Worm (Caenorhabditis elegans) whole organism, young adult: ENCODE results near the gene cest-35.2.
A peak's percentile ranks its signal among the peaks of the same experiment; 100 is the strongest.

ENCODE experiments used
- B0019.2 ChIP-seq: fragments of 200-800 bp; sonication (Bioruptor generic); conservative IDR thresholded peaks from 2 replicates; pipeline ENCODE4 v1.3.6; 2022; ENCODE audit warnings: missing genetic modification reagents, missing genetic modification characterization, missing compliant biosample characterization
- B0035.1 ChIP-seq: sonication (generic microtip); optimal IDR thresholded peaks from 2 replicates; lab custom pipeline; 2016; ENCODE audit warnings: missing genetic modification characterization, mild to moderate bottlenecking, missing compliant biosample characterization, missing genotype, missing genetic modification reagents
- B0261.1 ChIP-seq: sonication (generic microtip); optimal IDR thresholded peaks from 2 replicates; lab custom pipeline; 2016; ENCODE audit warnings: mild to moderate bottlenecking, missing genetic modification characterization, moderate library complexity, missing compliant biosample characterization
- B0336.3 ChIP-seq: fragments of 200-800 bp; sonication (Bioruptor generic); IDR thresholded peaks from 2 replicates; pipeline ENCODE4 v1.3.6; 2022; ENCODE audit warnings: missing genetic modification characterization, missing compliant biosample characterization
- C17E4.6 ChIP-seq: fragments of 200-800 bp; sonication (Bioruptor generic); IDR thresholded peaks from 2 replicates; pipeline ENCODE4 v1.3.6; 2022; ENCODE audit warnings: missing genetic modification reagents, missing genetic modification characterization, missing compliant biosample characterization
- F10E7.11 ChIP-seq: sonication (generic microtip); optimal IDR thresholded peaks from 2 replicates; lab custom pipeline; 2017; ENCODE audit warnings: mild to moderate bottlenecking, missing genetic modification characterization, moderate library complexity, missing compliant biosample characterization
- F22D6.2 ChIP-seq: sonication (generic microtip); optimal IDR thresholded peaks from 2 replicates; lab custom pipeline; 2016; ENCODE audit warnings: mild to moderate bottlenecking, missing genetic modification characterization, missing compliant biosample characterization
- F37B4.10 ChIP-seq: fragments of 200-800 bp; sonication (Bioruptor generic); IDR thresholded peaks from 2 replicates; pipeline ENCODE4 v1.3.6; 2022; ENCODE audit warnings: missing genetic modification characterization, missing compliant biosample characterization
- Y95B8A.8 ChIP-seq: fragments of 200-800 bp; sonication (Bioruptor generic); IDR thresholded peaks from 2 replicates; pipeline ENCODE4 v1.3.6; 2022; ENCODE audit warnings: missing genetic modification reagents, missing genetic modification characterization, missing compliant biosample characterization
- attf-5 ChIP-seq: fragments of 200-800 bp; sonication (Bioruptor generic); optimal IDR thresholded peaks from 2 replicates; lab custom pipeline; 2018; ENCODE audit warnings: mild to moderate bottlenecking, missing genetic modification characterization, missing compliant biosample characterization
- attf-6 ChIP-seq: fragments of 200-800 bp; sonication (Bioruptor generic); IDR thresholded peaks from 2 replicates; pipeline ENCODE4 v1.3.6; 2022; ENCODE audit warnings: missing genetic modification reagents, missing genetic modification characterization, missing compliant biosample characterization
- bed-2 ChIP-seq: fragments of 200-800 bp; sonication (Bioruptor generic); IDR thresholded peaks from 2 replicates; pipeline ENCODE4 v1.3.6; 2022; ENCODE audit warnings: missing genetic modification reagents, missing genetic modification characterization, missing compliant biosample characterization
- ccch-3 ChIP-seq: fragments of 200-800 bp; sonication (Bioruptor generic); optimal IDR thresholded peaks from 2 replicates; lab custom pipeline; 2018; ENCODE audit warnings: mild to moderate bottlenecking, missing genetic modification characterization, missing compliant biosample characterization
- cebp-1 ChIP-seq, 2 experiments: fragments of 200-800 bp in 1 of 2; sonication (Bioruptor generic) in 1 of 2; sonication (generic microtip) in 1 of 2; IDR thresholded peaks in 1 of 2; optimal IDR thresholded peaks in 1 of 2; 2 replicates each; pipeline versions ENCODE4 v1.3.6 to Lab custom; 2017 to 2022; ENCODE audit warnings: missing compliant biosample characterization in 2 of 2, missing genetic modification characterization in 2 of 2, mild to moderate bottlenecking in 1 of 2, missing genetic modification reagents in 1 of 2, moderate library complexity in 1 of 2
- cebp-2 ChIP-seq: fragments of 200-800 bp; sonication (Bioruptor generic); IDR thresholded peaks from 2 replicates; pipeline ENCODE4 v1.3.6; 2022; ENCODE audit warnings: missing genetic modification characterization, missing compliant biosample characterization
- ceh-100 ChIP-seq: fragments of 200-800 bp; sonication (Bioruptor generic); IDR thresholded peaks from 2 replicates; pipeline ENCODE4 v1.3.6; 2022; ENCODE audit warnings: missing genetic modification reagents, missing genetic modification characterization, missing compliant biosample characterization
- ceh-27 ChIP-seq: fragments of 200-800 bp; sonication (Bioruptor generic); optimal IDR thresholded peaks from 2 replicates; lab custom pipeline; 2018; ENCODE audit warnings: mild to moderate bottlenecking, missing genetic modification characterization, moderate library complexity, missing compliant biosample characterization
- ceh-40 ChIP-seq: fragments of 200-800 bp; sonication (Bioruptor generic); IDR thresholded peaks from 2 replicates; pipeline ENCODE4 v1.3.6; 2022; ENCODE audit warnings: missing genetic modification characterization, missing compliant biosample characterization
- ceh-79 ChIP-seq: sonication (generic microtip); optimal IDR thresholded peaks from 2 replicates; lab custom pipeline; 2017; ENCODE audit warnings: mild to moderate bottlenecking, missing genetic modification characterization, missing compliant biosample characterization
- die-1 ChIP-seq: sonication (generic microtip); optimal IDR thresholded peaks from 2 replicates; lab custom pipeline; 2016; ENCODE audit warnings: missing genotype, mild to moderate bottlenecking, missing genetic modification characterization, missing compliant biosample characterization
- dox-1 ChIP-seq: fragments of 200-800 bp; sonication (Bioruptor generic); IDR thresholded peaks from 2 replicates; pipeline ENCODE4 v1.3.6; 2022; ENCODE audit warnings: missing genetic modification reagents, missing genetic modification characterization, missing compliant biosample characterization
- efl-1 ChIP-seq: fragments of 150-350 bp; optimal IDR thresholded peaks from 2 replicates; lab custom pipeline; 2014; ENCODE audit warnings: missing biosample characterization, missing genetic modification reagents, missing genetic modification characterization
- egl-18 ChIP-seq: fragments of 200-800 bp; sonication (Bioruptor generic); IDR thresholded peaks from 2 replicates; pipeline ENCODE4 v1.3.6; 2022; ENCODE audit warnings: missing genetic modification reagents, missing genetic modification characterization, missing compliant biosample characterization
- fkh-3 ChIP-seq: sonication (generic microtip); optimal IDR thresholded peaks from 2 replicates; lab custom pipeline; 2016; ENCODE audit warnings: mild to moderate bottlenecking, missing genetic modification characterization, missing compliant biosample characterization
- gei-17 ChIP-seq: fragments of 200-800 bp; sonication (Bioruptor generic); optimal IDR thresholded peaks from 2 replicates; lab custom pipeline; 2018; ENCODE audit warnings: mild to moderate bottlenecking, missing genetic modification characterization, missing compliant biosample characterization
- him-1 ChIP-seq: sonication (generic microtip); optimal IDR thresholded peaks from 2 replicates; lab custom pipeline; 2016; ENCODE audit warnings: missing genotype, missing genetic modification reagents, missing genetic modification characterization, missing compliant biosample characterization
- hmg-20 ChIP-seq: fragments of 200-800 bp; sonication (Bioruptor generic); IDR thresholded peaks from 2 replicates; pipeline ENCODE4 v1.3.6; 2022; ENCODE audit warnings: missing genetic modification reagents, missing genetic modification characterization, missing compliant biosample characterization
- hsf-1 ChIP-seq: fragments of 200-800 bp; sonication (Bioruptor generic); IDR thresholded peaks from 2 replicates; pipeline ENCODE4 v1.3.6; 2022; ENCODE audit warnings: missing genetic modification reagents, missing genetic modification characterization, missing compliant biosample characterization
- lag-1 ChIP-seq: fragments of 200-800 bp; sonication (Bioruptor generic); IDR thresholded peaks from 2 replicates; pipeline ENCODE4 v1.3.6; 2022; ENCODE audit warnings: missing genetic modification reagents, missing genetic modification characterization, missing compliant biosample characterization
- let-526 ChIP-seq: fragments of 200-800 bp; sonication (Bioruptor generic); IDR thresholded peaks from 2 replicates; pipeline ENCODE4 v1.3.6; 2022; ENCODE audit warnings: missing genetic modification reagents, missing genetic modification characterization, missing compliant biosample characterization
- let-607 ChIP-seq, 2 experiments: fragments of 200-800 bp in 1 of 2; sonication (Bioruptor generic) in 1 of 2; sonication (generic microtip) in 1 of 2; optimal IDR thresholded peaks; 2 replicates each; lab custom pipeline; 2016 to 2018; ENCODE audit warnings: mild to moderate bottlenecking in 2 of 2, missing compliant biosample characterization in 2 of 2, missing genetic modification characterization in 2 of 2, moderate library complexity in 2 of 2, missing genotype in 1 of 2
- lin-35 ChIP-seq, 3 experiments: fragments of 150-350 bp in 2 of 3; sonication (generic microtip) in 1 of 3; optimal IDR thresholded peaks; 2 replicates each; lab custom pipeline; 2014 to 2018; ENCODE audit warnings: missing biosample characterization in 3 of 3, missing genetic modification characterization in 3 of 3, missing genetic modification reagents in 3 of 3
- lir-1 ChIP-seq: fragments of 200-800 bp; sonication (Bioruptor generic); conservative IDR thresholded peaks from 2 replicates; pipeline ENCODE4 v1.3.6; 2022; ENCODE audit warnings: missing genetic modification reagents, missing genetic modification characterization, missing compliant biosample characterization
- lsl-1 ChIP-seq: fragments of 200-800 bp; sonication (Bioruptor generic); optimal IDR thresholded peaks from 2 replicates; lab custom pipeline; 2018; ENCODE audit warnings: mild to moderate bottlenecking, missing genetic modification characterization, moderate library complexity, missing compliant biosample characterization
- lsy-27 ChIP-seq: sonication (generic microtip); optimal IDR thresholded peaks from 2 replicates; lab custom pipeline; 2017; ENCODE audit warnings: missing genetic modification characterization, mild to moderate bottlenecking, missing compliant biosample characterization, antibody characterized with exemption, missing genotype, borderline replicate concordance; ENCODE audit not compliant: insufficient read depth
- mxl-1 ChIP-seq: sonication (generic microtip); optimal IDR thresholded peaks from 2 replicates; lab custom pipeline; 2016; ENCODE audit warnings: missing genetic modification characterization, missing compliant biosample characterization
- nfya-1 ChIP-seq: sonication (generic microtip); optimal IDR thresholded peaks from 2 replicates; lab custom pipeline; 2017; ENCODE audit warnings: antibody characterized with exemption, missing compliant biosample characterization, missing genetic modification characterization, borderline replicate concordance; ENCODE audit not compliant: insufficient read depth
- nhr-90 ChIP-seq: sonication (generic microtip); optimal IDR thresholded peaks from 2 replicates; lab custom pipeline; 2016; ENCODE audit warnings: missing genotype, mild to moderate bottlenecking, missing genetic modification characterization, missing compliant biosample characterization
- rcor-1 ChIP-seq: fragments of 200-800 bp; sonication (Bioruptor generic); IDR thresholded peaks from 2 replicates; pipeline ENCODE4 v1.3.6; 2022; ENCODE audit warnings: missing genetic modification reagents, missing genetic modification characterization, missing compliant biosample characterization
- sea-2 ChIP-seq: fragments of 200-800 bp; sonication (Bioruptor generic); IDR thresholded peaks from 2 replicates; pipeline ENCODE4 v1.3.6; 2022; ENCODE audit warnings: missing genetic modification characterization, missing compliant biosample characterization
- snpc-1.3 ChIP-seq: sonication (generic microtip); optimal IDR thresholded peaks from 2 replicates; lab custom pipeline; 2017; ENCODE audit warnings: missing genetic modification characterization, mild to moderate bottlenecking, missing compliant biosample characterization, antibody characterized with exemption, moderate library complexity, missing genotype, missing genetic modification reagents; ENCODE audit not compliant: insufficient read depth
- snpc-3.4 ChIP-seq: sonication (generic microtip); optimal IDR thresholded peaks from 2 replicates; lab custom pipeline; 2017; ENCODE audit warnings: missing genetic modification characterization, mild to moderate bottlenecking, missing compliant biosample characterization, antibody characterized with exemption, moderate library complexity, missing genotype, missing genetic modification reagents
- tlf-1 ChIP-seq: fragments of 200-800 bp; sonication (Bioruptor generic); optimal IDR thresholded peaks from 2 replicates; lab custom pipeline; 2018; ENCODE audit warnings: mild to moderate bottlenecking, missing genetic modification characterization, missing compliant biosample characterization
- xnd-1 ChIP-seq: sonication (generic microtip); optimal IDR thresholded peaks from 2 replicates; lab custom pipeline; 2016; ENCODE audit warnings: missing genotype, missing genetic modification reagents, missing genetic modification characterization, missing compliant biosample characterization
- zfh-2 ChIP-seq: fragments of 200-800 bp; sonication (Bioruptor generic); conservative IDR thresholded peaks from 2 replicates; pipeline ENCODE4 v1.3.6; 2022; ENCODE audit warnings: missing genetic modification reagents, missing genetic modification characterization, missing compliant biosample characterization
- ztf-25 ChIP-seq: fragments of 200-800 bp; sonication (Bioruptor generic); IDR thresholded peaks from 2 replicates; pipeline ENCODE4 v1.3.6; 2022; ENCODE audit warnings: missing genetic modification reagents, missing genetic modification characterization, missing compliant biosample characterization
- ztf-3 ChIP-seq: fragments of 200-800 bp; sonication (Bioruptor generic); optimal IDR thresholded peaks from 2 replicates; lab custom pipeline; 2018; ENCODE audit warnings: mild to moderate bottlenecking, missing genetic modification characterization, missing compliant biosample characterization

The cest-35.2 gene

ce11 chrV:5275426-5276007 lies 38.5 kb upstream of the cest-35.2 start (continued):
- TF ChIP-seq lin-35 (GFP tag; optimal IDR thresholded peaks at IDR 0.05; lab: Kevin White, UChicago) (peak in 1 of 3 experiments; percentile 64), ztf-3 (GFP tag; lab: Kevin White, UChicago) (no peak), egl-18 (no peak), B0336.3 (GFP tag; lab: Robert Waterston, UW) (0 out of 2 replicates have a peak, but pooled peaks have one; percentile 34), attf-5 (GFP tag; lab: Kevin White, UChicago) (no peak), hmg-20 (GFP tag; lab: Robert Waterston, UW) (no peak), B0035.1 (tag; lab: Kevin White, UChicago) (no peak), F22D6.2 (tag; lab: Kevin White, UChicago) (no peak), ccch-3 (GFP tag; lab: Kevin White, UChicago) (no peak), snpc-1.3 (tag; lab: Kevin White, UChicago) (peak; percentile 54), attf-6 (GFP tag; lab: Robert Waterston, UW) (0 out of 2 replicates have a peak, but pooled peaks have one; percentile 47), cebp-2 (GFP tag; lab: Robert Waterston, UW) (no peak), F10E7.11 (tag; lab: Kevin White, UChicago) (no peak), B0261.1 (no peak), lag-1 (no peak), sea-2 (GFP tag; lab: Robert Waterston, UW) (no peak), nfya-1 (tag; lab: Kevin White, UChicago) (no peak), Y95B8A.8 (GFP tag; lab: Robert Waterston, UW) (no peak), nhr-90 (tag; lab: Kevin White, UChicago) (no peak), mxl-1 (tag; lab: Kevin White, UChicago) (no peak), fkh-3 (tag; lab: Kevin White, UChicago) (peak; percentile 46), lsl-1 (GFP tag; lab: Kevin White, UChicago) (no peak), xnd-1 (no peak), gei-17 (GFP tag; lab: Kevin White, UChicago) (no peak), ceh-27 (GFP tag; lab: Kevin White, UChicago) (no peak), B0019.2 (GFP tag; lab: Robert Waterston, UW) (no peak), let-526 (GFP tag; lab: Robert Waterston, UW) (no peak), zfh-2 (GFP tag; lab: Robert Waterston, UW) (no peak), snpc-3.4 (tag; lab: Kevin White, UChicago) (no peak), ztf-25 (GFP tag; lab: Robert Waterston, UW) (no peak), C17E4.6 (GFP tag; lab: Robert Waterston, UW) (no peak), die-1 (tag; lab: Kevin White, UChicago) (peak; percentile 38), tlf-1 (GFP tag; lab: Kevin White, UChicago) (peak; percentile 5), efl-1 (no peak), F37B4.10 (GFP tag; lab: Robert Waterston, UW) (no peak), let-607 (tag; optimal IDR thresholded peaks at IDR 0.05; lab: Kevin White, UChicago) (no peak), lsy-27 (no peak), rcor-1 (no peak), dox-1 (GFP tag; lab: Robert Waterston, UW) (no peak), hsf-1 (GFP tag; lab: Robert Waterston, UW) (no peak), ceh-79 (tag; lab: Kevin White, UChicago) (peak; percentile 48), lir-1 (GFP tag; lab: Robert Waterston, UW) (no peak), ceh-100 (GFP tag; lab: Robert Waterston, UW) (no peak), cebp-1 (GFP tag; IDR thresholded peaks at IDR 0.05; lab: Robert Waterston, UW) (no peak), cebp-1 (tag; optimal IDR thresholded peaks at IDR 0.05; lab: Kevin White, UChicago) (peak; percentile 58), ceh-40 (no peak), him-1 (tag; lab: Kevin White, UChicago) (no peak), bed-2 (GFP tag; lab: Robert Waterston, UW) (no peak)
